Worm (Caenorhabditis elegans): Measurements from ENCODE around the gene clec-185.

DNA sequence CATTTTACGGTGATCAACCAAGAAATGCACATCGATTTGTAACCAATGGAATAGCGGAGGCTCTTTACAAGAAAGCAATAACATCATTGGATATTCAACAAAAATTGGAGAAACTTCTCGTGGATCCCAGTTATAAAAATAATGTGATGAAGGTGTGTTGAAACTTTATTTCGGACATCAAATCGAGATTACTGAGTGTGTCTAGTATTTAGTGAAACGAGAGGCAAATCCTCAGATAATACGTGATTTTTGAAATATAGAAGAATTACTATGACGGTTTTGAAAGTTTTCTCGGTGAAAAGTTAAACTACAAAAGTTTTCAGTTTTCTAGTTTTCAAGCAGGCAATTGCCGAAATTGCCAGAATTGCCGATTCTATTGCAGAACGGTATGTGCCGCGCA is 6.7 kb upstream of the clec-185 start:
- no peak for TF ChIP-seq tbx-37 (GFP tag; conservative IDR thresholded peaks at IDR 0.05)
- TF ChIP-seq B0310.2 (tag; optimal IDR thresholded peaks at IDR 0.05), result no peak
- TF ChIP-seq flt-1 (GFP tag; IDR thresholded peaks at IDR 0.05), result no peak
- no peak for TF ChIP-seq ama-1 (optimal IDR thresholded peaks at IDR 0.05)
- TF ChIP-seq pes-1 (GFP tag; IDR thresholded peaks at IDR 0.05), result no peak
- TF ChIP-seq aly-1 (tag; optimal IDR thresholded peaks at IDR 0.05), result no peak
- no peak for TF ChIP-seq F13C5.2 (tag; optimal IDR thresholded peaks at IDR 0.05)
- TF ChIP-seq tbx-11 (GFP tag; IDR thresholded peaks at IDR 0.05), result no peak
- no peak for TF ChIP-seq hnd-1 (tag; optimal IDR thresholded peaks at IDR 0.05)
- no peak for TF ChIP-seq tra-4 (tag; optimal IDR thresholded peaks at IDR 0.05)

Data from whole organism, early embryonic.